Fruit fly (Drosophila melanogaster) whole organism, embryonic: ENCODE results near the gene CG15043.

Source experiments
- ATbp ChIP-seq: fragments of 200-800 bp; sonication (Bioruptor generic); optimal IDR thresholded peaks from 2 replicates; lab custom pipeline; 2017; ENCODE audit warnings: missing biosample characterization, mild to moderate bottlenecking, missing genetic modification characterization, missing genetic modification reagents
- Atf6 ChIP-seq: fragments of 200-800 bp; sonication (Bioruptor generic); IDR thresholded peaks from 2 replicates; pipeline ENCODE4 v1.3.6; 2022; ENCODE audit warnings: missing biosample characterization, missing genetic modification characterization
- B-H1 ChIP-seq: fragments of 200-800 bp; sonication (Bioruptor generic); IDR thresholded peaks from 3 replicates; pipeline ENCODE4 v1.3.6; 2022; ENCODE audit warnings: missing biosample characterization, missing genetic modification characterization
- CG13424 ChIP-seq: fragments of 200-800 bp; sonication (Bioruptor generic); optimal IDR thresholded peaks from 2 replicates; lab custom pipeline; 2019; ENCODE audit warnings: missing biosample characterization, mild to moderate bottlenecking, missing genetic modification characterization, moderate library complexity
- CG13624 ChIP-seq: fragments of 200-800 bp; sonication (Bioruptor generic); optimal IDR thresholded peaks from 2 replicates; lab custom pipeline; 2016; ENCODE audit warnings: missing biosample characterization, missing genetic modification characterization
- CG14441 ChIP-seq: fragments of 200-800 bp; sonication (Bioruptor generic); IDR thresholded peaks from 2 replicates; pipeline ENCODE4 v1.3.6; 2022; ENCODE audit warnings: missing biosample characterization, missing genetic modification characterization
- CG15011 ChIP-seq: fragments of 200-800 bp; sonication (Bioruptor generic); optimal IDR thresholded peaks from 3 replicates; lab custom pipeline; 2018; ENCODE audit warnings: missing biosample characterization, mild to moderate bottlenecking, missing genetic modification characterization
- CG17385 ChIP-seq: fragments of 200-800 bp; sonication (Bioruptor generic); optimal IDR thresholded peaks from 3 replicates; lab custom pipeline; 2018; ENCODE audit warnings: missing biosample characterization, mild to moderate bottlenecking, missing genetic modification characterization
- CG17829 ChIP-seq: fragments of 200-800 bp; optimal IDR thresholded peaks from 2 replicates; lab custom pipeline; 2019; ENCODE audit warnings: missing biosample characterization, mild to moderate bottlenecking, missing genetic modification characterization, moderate library complexity
- CG18262 ChIP-seq: fragments of 200-800 bp; optimal IDR thresholded peaks from 3 replicates; lab custom pipeline; 2019; ENCODE audit warnings: missing biosample characterization, mild to moderate bottlenecking, missing genetic modification characterization, moderate library complexity
- CG2678 ChIP-seq: fragments of 200-800 bp; sonication (Bioruptor generic); optimal IDR thresholded peaks from 3 replicates; lab custom pipeline; 2019; ENCODE audit warnings: missing biosample characterization, mild to moderate bottlenecking, missing genetic modification characterization, moderate library complexity
- CG4617 ChIP-seq: fragments of 200-800 bp; sonication (Bioruptor generic); optimal IDR thresholded peaks from 3 replicates; lab custom pipeline; 2016; ENCODE audit warnings: missing biosample characterization, missing genetic modification characterization, borderline replicate concordance
- CG7357 ChIP-seq: fragments of 200-800 bp; sonication (Bioruptor generic); IDR thresholded peaks from 3 replicates; pipeline ENCODE4 v1.3.6; 2022; ENCODE audit warnings: missing biosample characterization, missing genetic modification characterization
- CG8290 ChIP-seq, 3 experiments: fragments of 200-800 bp; sonication (Bioruptor generic); optimal IDR thresholded peaks; 2 replicates each; lab custom pipeline; 2016 to 2019; ENCODE audit warnings: missing biosample characterization in 3 of 3, missing genetic modification characterization in 3 of 3, mild to moderate bottlenecking in 2 of 3, moderate library complexity in 1 of 3
- Dbx ChIP-seq: fragments of 200-800 bp; sonication (Bioruptor generic); IDR thresholded peaks from 3 replicates; pipeline ENCODE4 v1.3.6; 2022; ENCODE audit warnings: missing biosample characterization, missing genetic modification characterization
- Fer1 ChIP-seq: fragments of 200-800 bp; sonication (Bioruptor generic); optimal IDR thresholded peaks from 2 replicates; lab custom pipeline; 2017; ENCODE audit warnings: missing biosample characterization, mild to moderate bottlenecking, missing genetic modification characterization
- HLH4C ChIP-seq: fragments of 200-800 bp; sonication (Bioruptor generic); IDR thresholded peaks from 3 replicates; pipeline ENCODE4 v1.3.6; 2022; ENCODE audit warnings: missing biosample characterization, missing genetic modification characterization; ENCODE audit not compliant: partially characterized antibody
- Hmr ChIP-seq: fragments of 200-800 bp; sonication (Bioruptor generic); optimal IDR thresholded peaks from 3 replicates; lab custom pipeline; 2017; ENCODE audit warnings: mild to moderate bottlenecking, missing biosample characterization, missing genetic modification reagents, missing genetic modification characterization
- Hmx ChIP-seq: fragments of 200-800 bp; sonication (Bioruptor generic); optimal IDR thresholded peaks from 2 replicates; lab custom pipeline; 2016; ENCODE audit warnings: missing biosample characterization, missing genetic modification characterization
- Hr51 ChIP-seq, 2 experiments: fragments of 200-800 bp; sonication (Bioruptor generic); optimal IDR thresholded peaks; 2 replicates in 1 of 2; 3 replicates in 1 of 2; lab custom pipeline; 2016 to 2018; ENCODE audit warnings: missing biosample characterization in 2 of 2, missing genetic modification characterization in 2 of 2, mild to moderate bottlenecking in 1 of 2, moderate library complexity in 1 of 2
- Meics ChIP-seq: fragments of 200-800 bp; sonication (Bioruptor generic); optimal IDR thresholded peaks from 2 replicates; lab custom pipeline; 2017; ENCODE audit warnings: missing biosample characterization, mild to moderate bottlenecking, missing genetic modification characterization
- Mrtf ChIP-seq: fragments of 200-800 bp; sonication (Bioruptor generic); IDR thresholded peaks from 3 replicates; pipeline ENCODE4 v1.3.6; 2022; ENCODE audit warnings: missing biosample characterization, missing genetic modification characterization
- Nf-YC ChIP-seq: fragments of 200-800 bp; optimal IDR thresholded peaks from 3 replicates; lab custom pipeline; 2019; ENCODE audit warnings: missing biosample characterization, mild to moderate bottlenecking, missing genetic modification characterization, moderate library complexity
- Oli ChIP-seq: fragments of 200-800 bp; sonication (Bioruptor generic); optimal IDR thresholded peaks from 2 replicates; lab custom pipeline; 2018; ENCODE audit warnings: missing biosample characterization, mild to moderate bottlenecking, missing genetic modification characterization, moderate library complexity
- PHDP ChIP-seq: fragments of 200-800 bp; sonication (Bioruptor generic); optimal IDR thresholded peaks from 3 replicates; lab custom pipeline; 2018; ENCODE audit warnings: missing biosample characterization, mild to moderate bottlenecking, missing genetic modification characterization, moderate library complexity
- Rfx ChIP-seq: fragments of 200-800 bp; sonication (Bioruptor generic); IDR thresholded peaks from 2 replicates; pipeline ENCODE4 v1.3.6; 2022; ENCODE audit warnings: missing biosample characterization, missing genetic modification characterization
- Sox102F ChIP-seq: fragments of 200-800 bp; sonication (Bioruptor generic); optimal IDR thresholded peaks from 2 replicates; lab custom pipeline; 2018; ENCODE audit warnings: missing biosample characterization, mild to moderate bottlenecking, missing genetic modification characterization, moderate library complexity
- bcd ChIP-seq: fragments of 200-800 bp; sonication (Bioruptor generic); optimal IDR thresholded peaks from 2 replicates; lab custom pipeline; 2017; ENCODE audit warnings: missing biosample characterization, mild to moderate bottlenecking, missing genetic modification characterization
- caup ChIP-seq: fragments of 200-800 bp; sonication (Bioruptor generic); optimal IDR thresholded peaks from 3 replicates; lab custom pipeline; 2017; ENCODE audit warnings: missing biosample characterization, mild to moderate bottlenecking, missing genetic modification characterization, moderate library complexity; ENCODE audit not compliant: severe bottlenecking
- crp ChIP-seq, 2 experiments: fragments of 200-800 bp; sonication (Bioruptor generic); optimal IDR thresholded peaks; 2 replicates in 1 of 2; 3 replicates in 1 of 2; lab custom pipeline; 2017; ENCODE audit warnings: missing biosample characterization in 2 of 2, missing genetic modification characterization in 2 of 2, mild to moderate bottlenecking in 1 of 2, moderate library complexity in 1 of 2
- dmrt99B ChIP-seq: fragments of 200-800 bp; sonication (Bioruptor generic); optimal IDR thresholded peaks from 2 replicates; lab custom pipeline; 2018; ENCODE audit warnings: missing biosample characterization, mild to moderate bottlenecking, missing genetic modification characterization, moderate library complexity
- dpn ChIP-seq, 2 experiments: fragments of 200-800 bp; sonication (Bioruptor generic); optimal IDR thresholded peaks; 3 replicates each; lab custom pipeline; 2016; ENCODE audit warnings: missing biosample characterization in 2 of 2, missing genetic modification characterization in 2 of 2
- fru ChIP-seq: fragments of >200 bp; optimal IDR thresholded peaks from 2 replicates; lab custom pipeline; 2017
- gem ChIP-seq: fragments of 200-800 bp; sonication (Bioruptor generic); optimal IDR thresholded peaks from 2 replicates; lab custom pipeline; 2019; ENCODE audit warnings: missing biosample characterization, mild to moderate bottlenecking, missing genetic modification characterization, moderate library complexity
- klu ChIP-seq: fragments of 200-800 bp; sonication (Bioruptor generic); IDR thresholded peaks from 2 replicates; pipeline ENCODE4 v1.3.6; 2022; ENCODE audit warnings: missing biosample characterization, missing genetic modification characterization
- lab ChIP-seq: fragments of 200-800 bp; sonication (Bioruptor generic); optimal IDR thresholded peaks from 3 replicates; lab custom pipeline; 2017; ENCODE audit warnings: missing biosample characterization, missing genetic modification characterization, mild to moderate bottlenecking, moderate library complexity, missing genetic modification reagents
- org-1 ChIP-seq: fragments of 200-800 bp; sonication (Bioruptor generic); optimal IDR thresholded peaks from 2 replicates; lab custom pipeline; 2017; ENCODE audit warnings: missing biosample characterization, missing genetic modification characterization
- pan ChIP-seq, 4 experiments: fragments of >200 bp in 3 of 4; fragments of 200-800 bp in 1 of 4; sonication (Bioruptor generic) in 1 of 4; optimal IDR thresholded peaks in 3 of 4; IDR thresholded peaks in 1 of 4; 2 replicates each; pipeline versions ENCODE4 v1.3.6 to Lab custom; 2017 to 2022; ENCODE audit warnings: missing biosample characterization in 2 of 4, missing genetic modification characterization in 2 of 4, mixed read lengths in 1 of 4
- prd ChIP-seq, 3 experiments: fragments of >200 bp in 2 of 3; fragments of 200-800 bp in 1 of 3; sonication (Bioruptor generic) in 1 of 3; optimal IDR thresholded peaks in 2 of 3; IDR thresholded peaks in 1 of 3; 2 replicates in 2 of 3; 3 replicates in 1 of 3; pipeline versions ENCODE4 v1.3.6 to Lab custom; 2017 to 2022; ENCODE audit warnings: missing biosample characterization in 1 of 3, missing genetic modification characterization in 1 of 3
- pum ChIP-seq: fragments of 200-800 bp; sonication (Bioruptor generic); optimal IDR thresholded peaks from 2 replicates; lab custom pipeline; 2016; ENCODE audit warnings: missing biosample characterization, missing genetic modification characterization
- row ChIP-seq: fragments of 200-800 bp; sonication (Bioruptor generic); IDR thresholded peaks from 3 replicates; pipeline ENCODE4 v1.3.6; 2022; ENCODE audit warnings: missing biosample characterization, missing genetic modification characterization
- scrt ChIP-seq: fragments of 200-800 bp; sonication (Bioruptor generic); optimal IDR thresholded peaks from 2 replicates; lab custom pipeline; 2018; ENCODE audit warnings: missing biosample characterization, mild to moderate bottlenecking, missing genetic modification characterization, moderate library complexity
- seq ChIP-seq: fragments of 200-800 bp; sonication (Bioruptor generic); IDR thresholded peaks from 2 replicates; pipeline ENCODE4 v1.3.6; 2022; ENCODE audit warnings: missing biosample characterization, missing genetic modification characterization
- sisA ChIP-seq: fragments of 200-800 bp; sonication (Bioruptor generic); IDR thresholded peaks from 2 replicates; pipeline ENCODE4 v1.3.6; 2022; ENCODE audit warnings: missing biosample characterization, missing genetic modification characterization
- slp2 ChIP-seq: fragments of 200-800 bp; sonication (Bioruptor generic); optimal IDR thresholded peaks from 2 replicates; lab custom pipeline; 2016; ENCODE audit warnings: missing biosample characterization, missing genetic modification characterization
- tin ChIP-seq: fragments of 200-800 bp; sonication (Bioruptor generic); optimal IDR thresholded peaks from 3 replicates; lab custom pipeline; 2016; ENCODE audit warnings: missing biosample characterization, missing genetic modification characterization
- trh ChIP-seq: fragments of 200-800 bp; sonication (Bioruptor generic); optimal IDR thresholded peaks from 2 replicates; lab custom pipeline; 2016; ENCODE audit warnings: missing biosample characterization, missing genetic modification characterization
- zf30C ChIP-seq: fragments of 200-800 bp; sonication (Bioruptor generic); optimal IDR thresholded peaks from 3 replicates; lab custom pipeline; 2018; ENCODE audit warnings: missing biosample characterization, mild to moderate bottlenecking, missing genetic modification characterization

CG15043 gene

DNA sequence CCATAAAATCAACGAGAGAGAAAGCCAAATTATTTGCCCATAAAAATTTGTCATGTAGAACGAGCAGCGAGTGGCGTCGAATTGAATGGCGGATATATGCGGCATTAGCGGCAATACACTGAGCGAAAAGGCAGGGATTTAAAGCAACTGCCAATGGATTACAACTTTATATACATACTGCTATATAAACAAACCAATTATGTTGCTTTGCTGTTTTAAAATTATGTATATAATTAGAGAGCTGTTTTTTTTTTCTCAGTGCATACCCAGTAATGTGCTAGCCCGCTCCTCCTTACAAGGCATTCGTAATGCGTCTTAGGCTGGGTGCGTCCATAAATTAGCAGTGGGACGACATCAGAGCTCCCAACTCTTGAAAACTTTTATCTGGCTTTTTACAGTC lies 26.1 kb downstream of the CG15043 start (continued):
- TF ChIP-seq CG8290 (GFP tag; optimal IDR thresholded peaks at IDR 0.05; lab: Kevin White, UChicago) (no peak), CG8290 (tag; optimal IDR thresholded peaks at IDR 0.05; lab: Kevin White, UChicago) (peak in 1 of 2 experiments; percentile 28), Rfx (GFP tag; lab: Robert Waterston, UW) (peak; percentile 62), CG2678 (tag; lab: Kevin White, UChicago) (peak; percentile 51), zf30C (no peak), sisA (peak; percentile 33; the same call in 1 of the 2 replicates), CG17385 (peak; percentile 8), scrt (GFP tag; lab: Kevin White, UChicago) (peak; percentile 28), Hr51 (GFP tag; optimal IDR thresholded peaks at IDR 0.05; lab: Kevin White, UChicago) (peak in 1 of 2 experiments; percentile 14), Fer1 (GFP tag; lab: Kevin White, UChicago) (peak; percentile 61), gem (tag; lab: Kevin White, UChicago) (peak; percentile 36), row (GFP tag; lab: Robert Waterston, UW) (peak; percentile 56), Nf-YC (tag; lab: Kevin White, UChicago) (no peak), pan (optimal IDR thresholded peaks at IDR 0.05; lab: Kevin White, UChicago) (no peak), pan (GFP tag; optimal IDR thresholded peaks at IDR 0.05 in 1 of 2, IDR thresholded peaks at IDR 0.05 in 1 of 2) (peak in 1 of 2 experiments; percentile 58), Meics (GFP tag; lab: Kevin White, UChicago) (peak; percentile 50), Atf6 (peak; percentile 42), seq (GFP tag; lab: Robert Waterston, UW) (0 out of 2 replicates have a peak, but pooled peaks have one; percentile 23), HLH4C (GFP tag; lab: Robert Waterston, UW) (no peak), CG13424 (peak; percentile 13), B-H1 (GFP tag; lab: Robert Waterston, UW) (no peak), dpn (GFP tag; optimal IDR thresholded peaks at IDR 0.05; lab: Kevin White, UChicago) (no peak), tin (GFP tag; lab: Kevin White, UChicago) (peak; percentile 23), bcd (peak; percentile 14), Sox102F (GFP tag; lab: Kevin White, UChicago) (peak; percentile 13), CG14441 (peak; percentile 48; the same call in 1 of the 2 replicates), PHDP (tag; lab: Kevin White, UChicago) (no peak), CG15011 (GFP tag; lab: Kevin White, UChicago) (no peak), klu (GFP tag; lab: Robert Waterston, UW) (0 out of 2 replicates have a peak, but pooled peaks have one; percentile 20), crp (GFP tag; optimal IDR thresholded peaks at IDR 0.05; lab: Kevin White, UChicago) (no peak), trh (GFP tag; lab: Kevin White, UChicago) (no peak), slp2 (GFP tag; lab: Kevin White, UChicago) (no peak), prd (optimal IDR thresholded peaks at IDR 0.05; lab: Kevin White, UChicago) (no peak), prd (GFP tag; IDR thresholded peaks at IDR 0.05; lab: Robert Waterston, UW) (peak; percentile 30; the same call in 1 of the 3 replicates), dmrt99B (tag; lab: Kevin White, UChicago) (peak; percentile 42), Mrtf (GFP tag; lab: Robert Waterston, UW) (0 out of 3 replicates have a peak, but pooled peaks have one; percentile 21), CG7357 (GFP tag; lab: Robert Waterston, UW) (0 out of 3 replicates have a peak, but pooled peaks have one; percentile 18), fru (no peak), pum (no peak), CG18262 (tag; lab: Kevin White, UChicago) (no peak), Dbx (GFP tag; lab: Robert Waterston, UW) (peak; percentile 51; the same call in 1 of the 3 replicates), CG17829 (no peak), CG13624 (no peak), Hmr (GFP tag; lab: Kevin White, UChicago) (peak; percentile 48), ATbp (GFP tag; lab: Kevin White, UChicago) (no peak), caup (GFP tag; lab: Kevin White, UChicago) (peak; percentile 7), org-1 (GFP tag; lab: Kevin White, UChicago) (peak; percentile 6), Hmx (GFP tag; lab: Kevin White, UChicago) (no peak), CG4617 (GFP tag; lab: Kevin White, UChicago) (no peak), lab (GFP tag; lab: Kevin White, UChicago) (peak; percentile 62), Oli (tag; lab: Kevin White, UChicago) (peak; percentile 17)
